Worm (Caenorhabditis elegans) whole organism, L4 larva: ENCODE data around the gene T24H7.8.
A peak's percentile ranks its signal among the peaks of the same experiment; 100 is the strongest.

ENCODE experiments used
- D1046.2 ChIP-seq: fragments of 200-800 bp; sonication (Bioruptor generic); IDR thresholded peaks from 2 replicates; pipeline ENCODE4 v1.3.6; 2022; ENCODE audit warnings: missing genetic modification characterization, missing compliant biosample characterization
- F37D6.2 ChIP-seq: sonication (generic microtip); optimal IDR thresholded peaks from 2 replicates; lab custom pipeline; 2016; ENCODE audit warnings: mild to moderate bottlenecking, missing genetic modification characterization, missing compliant biosample characterization
- F49E8.2 ChIP-seq: sonication (generic microtip); optimal IDR thresholded peaks from 2 replicates; lab custom pipeline; 2016; ENCODE audit warnings: missing compliant biosample characterization, mild to moderate bottlenecking, missing genetic modification characterization, borderline replicate concordance
- R02D3.7 ChIP-seq: fragments of 150-350 bp; sonication (generic microtip); optimal IDR thresholded peaks from 3 replicates; lab custom pipeline; 2014; ENCODE audit warnings: missing biosample characterization, missing genetic modification characterization
- T20F7.1 ChIP-seq: fragments of 200-800 bp; sonication (Bioruptor generic); optimal IDR thresholded peaks from 2 replicates; lab custom pipeline; 2018; ENCODE audit warnings: mild to moderate bottlenecking, missing genetic modification characterization, missing compliant biosample characterization
- Y75B8A.6 ChIP-seq: fragments of 200-800 bp; sonication (Bioruptor generic); IDR thresholded peaks from 2 replicates; pipeline ENCODE4 v1.3.6; 2022; ENCODE audit warnings: missing genetic modification reagents, missing genetic modification characterization, missing compliant biosample characterization
- ama-1 ChIP-seq: fragments of 150-350 bp; optimal IDR thresholded peaks from 2 replicates; lab custom pipeline; 2014; ENCODE audit warnings: inconsistent platforms, mixed read lengths
- arid-1 ChIP-seq: fragments of 200-800 bp; sonication (Bioruptor generic); conservative IDR thresholded peaks from 2 replicates; pipeline ENCODE4 v1.3.6; 2022; ENCODE audit warnings: missing genetic modification reagents, missing genetic modification characterization, missing compliant biosample characterization
- ceh-28 ChIP-seq: fragments of 150-350 bp; optimal IDR thresholded peaks from 2 replicates; lab custom pipeline; 2014; ENCODE audit warnings: missing biosample characterization, missing genetic modification reagents, missing genetic modification characterization
- ceh-32 ChIP-seq: sonication (generic microtip); optimal IDR thresholded peaks from 2 replicates; lab custom pipeline; 2016; ENCODE audit warnings: mild to moderate bottlenecking, missing genetic modification characterization, missing compliant biosample characterization; ENCODE audit not compliant: poor library complexity
- ceh-44 ChIP-seq: fragments of 200-800 bp; sonication (Bioruptor generic); IDR thresholded peaks from 2 replicates; pipeline ENCODE4 v1.3.6; 2022; ENCODE audit warnings: missing genetic modification reagents, missing genetic modification characterization, missing compliant biosample characterization
- ces-1 ChIP-seq: fragments of 150-350 bp; sonication (generic microtip); optimal IDR thresholded peaks from 4 replicates; lab custom pipeline; 2014; ENCODE audit warnings: missing biosample characterization, missing genetic modification reagents, missing genetic modification characterization
- cey-2 ChIP-seq: sonication (generic microtip); optimal IDR thresholded peaks from 3 replicates; lab custom pipeline; 2017; ENCODE audit warnings: missing genetic modification characterization, mild to moderate bottlenecking, missing compliant biosample characterization, antibody characterized with exemption, borderline replicate concordance; ENCODE audit not compliant: insufficient read depth
- daf-16 ChIP-seq, 3 experiments: sonication (generic microtip); optimal IDR thresholded peaks; 2 replicates each; lab custom pipeline; 2016 to 2017; ENCODE audit warnings: missing genetic modification characterization in 3 of 3, missing genetic modification reagents in 3 of 3, mild to moderate bottlenecking in 2 of 3, missing compliant biosample characterization in 2 of 3, missing biosample characterization in 1 of 3, moderate library complexity in 1 of 3
- daf-19 ChIP-seq: fragments of 200-800 bp; sonication (Bioruptor generic); conservative IDR thresholded peaks from 2 replicates; pipeline ENCODE4 v1.3.6; 2022; ENCODE audit warnings: missing genetic modification characterization, missing compliant biosample characterization
- dpl-1 ChIP-seq: fragments of 150-350 bp; optimal IDR thresholded peaks from 2 replicates; lab custom pipeline; 2014; ENCODE audit warnings: missing biosample characterization, missing genetic modification reagents, missing genetic modification characterization
- duxl-1 ChIP-seq: sonication (generic microtip); optimal IDR thresholded peaks from 2 replicates; lab custom pipeline; 2016; ENCODE audit warnings: mild to moderate bottlenecking, missing genetic modification characterization, moderate library complexity, missing compliant biosample characterization; ENCODE audit not compliant: poor library complexity
- gei-8 ChIP-seq: fragments of 200-800 bp; sonication (Bioruptor generic); optimal IDR thresholded peaks from 2 replicates; lab custom pipeline; 2018; ENCODE audit warnings: mild to moderate bottlenecking, missing genetic modification characterization, missing compliant biosample characterization
- hif-1 ChIP-seq, 2 experiments: sonication (generic microtip); optimal IDR thresholded peaks; 2 replicates each; lab custom pipeline; 2016 to 2017; ENCODE audit warnings: missing compliant biosample characterization in 2 of 2, missing genetic modification characterization in 2 of 2, missing genetic modification reagents in 2 of 2, missing genotype in 2 of 2, mild to moderate bottlenecking in 1 of 2
- hlh-11 ChIP-seq: fragments of 200-800 bp; sonication (Bioruptor generic); optimal IDR thresholded peaks from 2 replicates; lab custom pipeline; 2018; ENCODE audit warnings: mild to moderate bottlenecking, missing genetic modification characterization, missing compliant biosample characterization
- hlh-30 ChIP-seq: sonication (generic microtip); optimal IDR thresholded peaks from 2 replicates; lab custom pipeline; 2017; ENCODE audit warnings: antibody characterized with exemption, mild to moderate bottlenecking, missing genetic modification characterization, missing compliant biosample characterization; ENCODE audit not compliant: insufficient read depth
- mdl-1 ChIP-seq, 2 experiments: fragments of 150-350 bp in 1 of 2; sonication (generic microtip) in 1 of 2; optimal IDR thresholded peaks; 2 replicates each; lab custom pipeline; 2014 to 2017; ENCODE audit warnings: missing biosample characterization in 2 of 2, missing genetic modification characterization in 2 of 2
- mdt-29 ChIP-seq: fragments of 200-800 bp; sonication (Bioruptor generic); IDR thresholded peaks from 2 replicates; pipeline ENCODE4 v1.3.6; 2022; ENCODE audit warnings: missing genetic modification reagents, missing genetic modification characterization, missing compliant biosample characterization
- mep-1 ChIP-seq: fragments of 150-350 bp; sonication (generic microtip); optimal IDR thresholded peaks from 3 replicates; lab custom pipeline; 2014; ENCODE audit warnings: missing biosample characterization, missing genetic modification characterization
- mxl-2 ChIP-seq: fragments of 200-800 bp; sonication (Bioruptor generic); conservative IDR thresholded peaks from 2 replicates; pipeline ENCODE4 v1.3.6; 2022; ENCODE audit warnings: missing genetic modification reagents, missing genetic modification characterization, missing compliant biosample characterization
- mxl-3 ChIP-seq: fragments of 200-800 bp; sonication (Bioruptor generic); optimal IDR thresholded peaks from 2 replicates; lab custom pipeline; 2018; ENCODE audit warnings: mild to moderate bottlenecking, missing genetic modification characterization, missing compliant biosample characterization
- nhr-10 ChIP-seq: fragments of 150-350 bp; optimal IDR thresholded peaks from 2 replicates; lab custom pipeline; 2014; ENCODE audit warnings: missing biosample characterization, missing genetic modification characterization
- nhr-102 ChIP-seq: sonication (generic microtip); optimal IDR thresholded peaks from 2 replicates; lab custom pipeline; 2016; ENCODE audit warnings: mild to moderate bottlenecking, missing genetic modification characterization, moderate library complexity, missing compliant biosample characterization
- nhr-11 ChIP-seq: fragments of 150-350 bp; optimal IDR thresholded peaks from 2 replicates; lab custom pipeline; 2014; ENCODE audit warnings: missing biosample characterization, missing genetic modification characterization
- nhr-111 ChIP-seq: fragments of 200-800 bp; sonication (Bioruptor generic); optimal IDR thresholded peaks from 2 replicates; lab custom pipeline; 2018; ENCODE audit warnings: mild to moderate bottlenecking, missing genetic modification characterization, missing compliant biosample characterization
- nhr-237 ChIP-seq: sonication (generic microtip); optimal IDR thresholded peaks from 2 replicates; lab custom pipeline; 2017; ENCODE audit warnings: missing biosample characterization, missing genetic modification characterization
- nhr-25 ChIP-seq: sonication (generic microtip); optimal IDR thresholded peaks from 2 replicates; lab custom pipeline; 2017; ENCODE audit warnings: missing genetic modification characterization, mild to moderate bottlenecking, missing compliant biosample characterization, antibody characterized with exemption, moderate library complexity, borderline replicate concordance; ENCODE audit not compliant: insufficient read depth
- nhr-28 ChIP-seq: fragments of 150-350 bp; optimal IDR thresholded peaks from 2 replicates; lab custom pipeline; 2014; ENCODE audit warnings: missing biosample characterization, missing genetic modification characterization
- nhr-41 ChIP-seq: fragments of 200-800 bp; sonication (Bioruptor generic); IDR thresholded peaks from 2 replicates; pipeline ENCODE4 v1.3.6; 2022; ENCODE audit warnings: missing genetic modification reagents, missing genetic modification characterization, missing compliant biosample characterization
- nhr-48 ChIP-seq: sonication (generic microtip); optimal IDR thresholded peaks from 2 replicates; lab custom pipeline; 2016; ENCODE audit warnings: mild to moderate bottlenecking, missing genetic modification characterization, missing compliant biosample characterization
- nhr-6 ChIP-seq: fragments of 150-350 bp; optimal IDR thresholded peaks from 2 replicates; lab custom pipeline; 2014; ENCODE audit warnings: missing biosample characterization, missing genetic modification characterization
- nhr-77 ChIP-seq: fragments of 150-350 bp; optimal IDR thresholded peaks from 2 replicates; lab custom pipeline; 2014; ENCODE audit warnings: missing biosample characterization, missing genetic modification characterization
- rbr-2 ChIP-seq: sonication (generic microtip); optimal IDR thresholded peaks from 2 replicates; lab custom pipeline; 2016; ENCODE audit warnings: missing genotype, missing genetic modification characterization, missing compliant biosample characterization
- set-16 ChIP-seq: fragments of 200-800 bp; sonication (Bioruptor generic); IDR thresholded peaks from 2 replicates; pipeline ENCODE4 v1.3.6; 2022; ENCODE audit warnings: missing genetic modification reagents, missing genetic modification characterization, missing compliant biosample characterization
- snpc-1.2 ChIP-seq: fragments of 200-800 bp; sonication (Bioruptor generic); IDR thresholded peaks from 2 replicates; pipeline ENCODE4 v1.3.6; 2022; ENCODE audit warnings: missing genetic modification reagents, missing genetic modification characterization, missing compliant biosample characterization
- spr-3 ChIP-seq: fragments of 200-800 bp; sonication (Bioruptor generic); optimal IDR thresholded peaks from 2 replicates; lab custom pipeline; 2018; ENCODE audit warnings: mild to moderate bottlenecking, missing genetic modification characterization, missing compliant biosample characterization
- unc-130 ChIP-seq: sonication (generic microtip); optimal IDR thresholded peaks from 2 replicates; lab custom pipeline; 2016; ENCODE audit warnings: missing genetic modification reagents, missing genetic modification characterization, missing compliant biosample characterization
- vab-7 ChIP-seq: fragments of 200-800 bp; sonication (Bioruptor generic); IDR thresholded peaks from 2 replicates; pipeline ENCODE4 v1.3.6; 2022; ENCODE audit warnings: missing genetic modification reagents, missing genetic modification characterization, missing compliant biosample characterization
- zfp-3 ChIP-seq: fragments of 200-800 bp; sonication (Bioruptor generic); conservative IDR thresholded peaks from 2 replicates; pipeline ENCODE4 v1.3.6; 2022; ENCODE audit warnings: missing genetic modification reagents, missing genetic modification characterization, missing compliant biosample characterization
- zip-11 ChIP-seq: fragments of 200-800 bp; sonication (Bioruptor generic); IDR thresholded peaks from 2 replicates; pipeline ENCODE4 v1.3.6; 2022; ENCODE audit warnings: missing genetic modification characterization, missing compliant biosample characterization
- ztf-11 ChIP-seq: fragments of 150-350 bp; optimal IDR thresholded peaks from 2 replicates; lab custom pipeline; 2014; ENCODE audit warnings: missing biosample characterization, missing genetic modification characterization

Gene T24H7.8

ce11 chrII:6248503-6248902 is 6.6 kb downstream of the T24H7.8 start (continued):
- peak in 1 of 2 experiments; percentile 54 for TF ChIP-seq daf-16 (GFP tag; optimal IDR thresholded peaks at IDR 0.05; lab: Kevin White, UChicago)
- TF ChIP-seq daf-16 (tag; optimal IDR thresholded peaks at IDR 0.05; lab: Kevin White, UChicago): peak; percentile 39
- no peak for TF ChIP-seq zip-11
- peak; percentile 11; the same call in 1 of the 2 replicates for TF ChIP-seq set-16 (GFP tag; lab: Robert Waterston, UW)
- TF ChIP-seq mxl-2 (GFP tag; lab: Robert Waterston, UW): 0 out of 2 replicates have a peak, but pooled peaks have one; percentile 13
- no peak for TF ChIP-seq nhr-77 (tag; lab: Kevin White, UChicago)
- TF ChIP-seq nhr-10 (tag; lab: Kevin White, UChicago): no peak
- TF ChIP-seq mxl-3: peak; percentile 56
- no peak for TF ChIP-seq ces-1 (GFP tag; lab: Kevin White, UChicago)
- peak; percentile 51; the same call in 1 of the 2 replicates for TF ChIP-seq zfp-3 (GFP tag; lab: Robert Waterston, UW)
- no peak for TF ChIP-seq ceh-28 (tag; lab: Kevin White, UChicago)
- TF ChIP-seq nhr-111 (GFP tag; lab: Kevin White, UChicago): peak; percentile 10
- peak; percentile 9 for TF ChIP-seq spr-3 (GFP tag; lab: Kevin White, UChicago)
- peak; percentile 77; the same call in 1 of the 2 replicates for TF ChIP-seq D1046.2 (GFP tag; lab: Robert Waterston, UW)
- peak; percentile 18 for TF ChIP-seq duxl-1 (tag; lab: Kevin White, UChicago)
- TF ChIP-seq ceh-32 (tag; lab: Kevin White, UChicago): no peak
- TF ChIP-seq mdt-29 (GFP tag; lab: Robert Waterston, UW): 0 out of 2 replicates have a peak, but pooled peaks have one; percentile 29
- peak; percentile 51 for TF ChIP-seq mep-1 (tag; lab: Kevin White, UChicago)
- 0 out of 2 replicates have a peak, but pooled peaks have one; percentile 16 for TF ChIP-seq nhr-41
- peak; percentile 67; the same call in 1 of the 2 replicates for TF ChIP-seq arid-1
- peak; percentile 46 for TF ChIP-seq F49E8.2

ce11 chrII:6250782-6251461 is 9.1 kb downstream of the T24H7.8 start, which contains the start of gene phb-2:
Gene phb-2, plus strand, starts transcription at chrII:6251411.
- TF ChIP-seq mxl-3 (no peak), nhr-6 (tag; lab: Kevin White, UChicago) (peak; percentile 79), nhr-237 (tag; lab: Kevin White, UChicago) (no peak), F37D6.2 (tag; lab: Kevin White, UChicago) (no peak), daf-16 (GFP tag; optimal IDR thresholded peaks at IDR 0.05; lab: Kevin White, UChicago) (no peak), daf-16 (tag; optimal IDR thresholded peaks at IDR 0.05; lab: Kevin White, UChicago) (peak; percentile 83), unc-130 (GFP tag; lab: Kevin White, UChicago) (peak; percentile 55), nhr-48 (no peak), vab-7 (0 out of 2 replicates have a peak, but pooled peaks have one; percentile 33), T20F7.1 (GFP tag; lab: Kevin White, UChicago) (peak; percentile 67), hif-1 (tag; optimal IDR thresholded peaks at IDR 0.05; lab: Kevin White, UChicago) (peak in 1 of 2 experiments; percentile 45), duxl-1 (tag; lab: Kevin White, UChicago) (peak; percentile 40), rbr-2 (tag; lab: Kevin White, UChicago) (peak; percentile 68), ceh-44 (GFP tag; lab: Robert Waterston, UW) (no peak), nhr-28 (tag; lab: Kevin White, UChicago) (peak; percentile 77), snpc-1.2 (GFP tag; lab: Robert Waterston, UW) (no peak), Y75B8A.6 (GFP tag; lab: Robert Waterston, UW) (no peak), dpl-1 (GFP tag; lab: Kevin White, UChicago) (peak; percentile 94), mdl-1 (tag; optimal IDR thresholded peaks at IDR 0.05; lab: Kevin White, UChicago) (peak in 1 of 2 experiments; percentile 0), nhr-11 (tag; lab: Kevin White, UChicago) (peak; percentile 41), cey-2 (tag; lab: Kevin White, UChicago) (no peak), daf-19 (GFP tag; lab: Robert Waterston, UW) (0 out of 2 replicates have a peak, but pooled peaks have one; percentile 18), hlh-11 (peak; percentile 53), nhr-25 (peak; percentile 54), ztf-11 (tag; lab: Kevin White, UChicago) (no peak), ama-1 (lab: Kevin White, UChicago) (peak; percentile 60), hlh-30 (tag; lab: Kevin White, UChicago) (peak; percentile 81), nhr-102 (tag; lab: Kevin White, UChicago) (peak; percentile 23), gei-8 (no peak), R02D3.7 (tag; lab: Kevin White, UChicago) (no peak)
